Worm (Caenorhabditis elegans) whole organism, L1 larva: Measurements from ENCODE around the gene nlp-58.

Source experiments
- Y116A8C.19 ChIP-seq: sonication (generic microtip); optimal IDR thresholded peaks from 2 replicates; lab custom pipeline; 2016; ENCODE audit warnings: missing compliant biosample characterization, missing genetic modification characterization, borderline replicate concordance
- aha-1 ChIP-seq: fragments of 150-350 bp; optimal IDR thresholded peaks from 2 replicates; lab custom pipeline; 2014; ENCODE audit warnings: missing biosample characterization, missing genetic modification characterization
- alr-1 ChIP-seq: fragments of 200-800 bp; sonication (Bioruptor generic); optimal IDR thresholded peaks from 2 replicates; lab custom pipeline; 2018; ENCODE audit warnings: borderline replicate concordance, mild to moderate bottlenecking, missing genetic modification characterization, missing compliant biosample characterization
- blmp-1 ChIP-seq: fragments of 150-350 bp; optimal IDR thresholded peaks from 2 replicates; lab custom pipeline; 2014; ENCODE audit warnings: missing biosample characterization, missing genetic modification characterization
- ceh-63 ChIP-seq: fragments of 200-800 bp; sonication (Bioruptor generic); optimal IDR thresholded peaks from 2 replicates; lab custom pipeline; 2018; ENCODE audit warnings: mild to moderate bottlenecking, missing genetic modification characterization, missing compliant biosample characterization
- ceh-82 ChIP-seq, 3 experiments: fragments of 150-350 bp in 1 of 3; sonication (generic microtip) in 2 of 3; optimal IDR thresholded peaks; 2 replicates each; lab custom pipeline; 2014 to 2017; ENCODE audit warnings: missing biosample characterization in 3 of 3, missing genetic modification characterization in 3 of 3
- ceh-88 ChIP-seq: fragments of 200-800 bp; sonication (Bioruptor generic); IDR thresholded peaks from 2 replicates; pipeline ENCODE4 v1.3.6; 2022; ENCODE audit warnings: missing genetic modification characterization, missing compliant biosample characterization
- ceh-90 ChIP-seq: sonication (generic microtip); optimal IDR thresholded peaks from 2 replicates; lab custom pipeline; 2016; ENCODE audit warnings: missing genetic modification characterization, missing compliant biosample characterization
- ces-1 ChIP-seq: fragments of 150-350 bp; optimal IDR thresholded peaks from 2 replicates; lab custom pipeline; 2014; ENCODE audit warnings: missing biosample characterization, missing genetic modification reagents, missing genetic modification characterization
- dpl-1 ChIP-seq, 3 experiments: fragments of 150-350 bp in 2 of 3; sonication (generic microtip) in 1 of 3; optimal IDR thresholded peaks; 2 replicates each; lab custom pipeline; 2014 to 2017; ENCODE audit warnings: missing biosample characterization in 3 of 3, missing genetic modification characterization in 3 of 3, missing genetic modification reagents in 3 of 3
- dsc-1 ChIP-seq: sonication (generic microtip); optimal IDR thresholded peaks from 2 replicates; lab custom pipeline; 2016; ENCODE audit warnings: mild to moderate bottlenecking, missing genetic modification characterization, missing compliant biosample characterization
- efl-1 ChIP-seq, 4 experiments: fragments of 150-350 bp; optimal IDR thresholded peaks in 3 of 4; peaks in 1 of 4; 1 replicate in 1 of 4; 2 replicates in 3 of 4; lab custom pipeline; 2014; ENCODE audit warnings: missing biosample characterization in 2 of 4, missing genetic modification characterization in 2 of 4, missing genetic modification reagents in 2 of 4
- egl-13 ChIP-seq: sonication (generic microtip); optimal IDR thresholded peaks from 2 replicates; lab custom pipeline; 2016; ENCODE audit warnings: missing genotype, missing genetic modification reagents, missing genetic modification characterization, missing compliant biosample characterization
- ets-5 ChIP-seq: fragments of 200-800 bp; sonication (Bioruptor generic); IDR thresholded peaks from 2 replicates; pipeline ENCODE4 v1.3.6; 2022; ENCODE audit warnings: missing genetic modification characterization, missing compliant biosample characterization
- fkh-10 ChIP-seq: sonication (generic microtip); optimal IDR thresholded peaks from 2 replicates; lab custom pipeline; 2017; ENCODE audit warnings: missing biosample characterization, missing genetic modification reagents, missing genetic modification characterization
- fkh-8 ChIP-seq: sonication (generic microtip); optimal IDR thresholded peaks from 2 replicates; lab custom pipeline; 2016; ENCODE audit warnings: mild to moderate bottlenecking, missing genetic modification characterization, missing compliant biosample characterization
- grh-1 ChIP-seq: fragments of 200-800 bp; sonication (Bioruptor generic); IDR thresholded peaks from 2 replicates; pipeline ENCODE4 v1.3.6; 2022; ENCODE audit warnings: missing genetic modification reagents, missing genetic modification characterization, missing compliant biosample characterization
- hlh-4 ChIP-seq: sonication (generic microtip); optimal IDR thresholded peaks from 2 replicates; lab custom pipeline; 2016; ENCODE audit warnings: mild to moderate bottlenecking, missing genetic modification characterization, missing compliant biosample characterization
- lin-14 ChIP-seq: fragments of 200-800 bp; sonication (Bioruptor generic); optimal IDR thresholded peaks from 2 replicates; lab custom pipeline; 2018; ENCODE audit warnings: mild to moderate bottlenecking, missing genetic modification characterization, moderate library complexity, missing compliant biosample characterization
- lin-35 ChIP-seq, 2 experiments: fragments of 150-350 bp; optimal IDR thresholded peaks; 2 replicates each; lab custom pipeline; 2014; ENCODE audit warnings: missing biosample characterization in 2 of 2, missing genetic modification characterization in 2 of 2, missing genetic modification reagents in 2 of 2
- lin-39 ChIP-seq: fragments of 150-350 bp; optimal IDR thresholded peaks from 2 replicates; lab custom pipeline; 2014; ENCODE audit warnings: missing biosample characterization, missing genetic modification reagents, missing genetic modification characterization
- lsy-2 ChIP-seq, 2 experiments: fragments of 150-350 bp; optimal IDR thresholded peaks; 2 replicates each; lab custom pipeline; 2014; ENCODE audit warnings: missing biosample characterization in 2 of 2, missing genetic modification characterization in 2 of 2
- mef-2 ChIP-seq: fragments of 150-350 bp; optimal IDR thresholded peaks from 2 replicates; lab custom pipeline; 2014; ENCODE audit warnings: missing biosample characterization, missing genetic modification characterization
- mep-1 ChIP-seq: fragments of 150-350 bp; optimal IDR thresholded peaks from 2 replicates; lab custom pipeline; 2014; ENCODE audit warnings: missing biosample characterization, missing genetic modification characterization
- nhr-19 ChIP-seq: fragments of 200-800 bp; sonication (Bioruptor generic); conservative IDR thresholded peaks from 2 replicates; pipeline ENCODE4 v1.3.6; 2022; ENCODE audit warnings: missing genetic modification characterization, missing compliant biosample characterization
- nhr-20 ChIP-seq: sonication (generic microtip); optimal IDR thresholded peaks from 2 replicates; lab custom pipeline; 2016; ENCODE audit warnings: mild to moderate bottlenecking, missing genetic modification characterization, missing compliant biosample characterization
- nhr-28 ChIP-seq: fragments of 150-350 bp; optimal IDR thresholded peaks from 2 replicates; lab custom pipeline; 2014; ENCODE audit warnings: missing biosample characterization, missing genetic modification characterization
- nhr-71 ChIP-seq: sonication (generic microtip); optimal IDR thresholded peaks from 2 replicates; lab custom pipeline; 2016; ENCODE audit warnings: mild to moderate bottlenecking, missing genetic modification characterization, moderate library complexity, missing compliant biosample characterization
- nhr-77 ChIP-seq: fragments of 150-350 bp; optimal IDR thresholded peaks from 2 replicates; lab custom pipeline; 2014; ENCODE audit warnings: missing biosample characterization, missing genetic modification characterization
- nhr-84 ChIP-seq: sonication (generic microtip); optimal IDR thresholded peaks from 2 replicates; lab custom pipeline; 2017; ENCODE audit warnings: missing biosample characterization, missing genetic modification characterization
- nhr-85 ChIP-seq: sonication (generic microtip); peaks from one replicate; lab custom pipeline; 2016; ENCODE audit warnings: missing genetic modification characterization, inconsistent platforms, missing compliant biosample characterization
- nhr-90 ChIP-seq: sonication (generic microtip); optimal IDR thresholded peaks from 2 replicates; lab custom pipeline; 2016; ENCODE audit warnings: mild to moderate bottlenecking, missing genetic modification characterization, missing compliant biosample characterization; ENCODE audit not compliant: poor library complexity
- pax-3 ChIP-seq: fragments of 200-800 bp; sonication (Bioruptor generic); optimal IDR thresholded peaks from 2 replicates; lab custom pipeline; 2018; ENCODE audit warnings: mild to moderate bottlenecking, missing genetic modification characterization, moderate library complexity, missing compliant biosample characterization
- rnt-1 ChIP-seq: sonication (generic microtip); optimal IDR thresholded peaks from 2 replicates; lab custom pipeline; 2016; ENCODE audit warnings: mild to moderate bottlenecking, missing genetic modification characterization, moderate library complexity, missing compliant biosample characterization
- snu-23 ChIP-seq: sonication (generic microtip); optimal IDR thresholded peaks from 2 replicates; lab custom pipeline; 2016; ENCODE audit warnings: missing genetic modification characterization, missing compliant biosample characterization
- sox-4 ChIP-seq: sonication (generic microtip); optimal IDR thresholded peaks from 2 replicates; lab custom pipeline; 2016; ENCODE audit warnings: missing genetic modification characterization, missing compliant biosample characterization
- sup-37 ChIP-seq: fragments of 200-800 bp; sonication (Bioruptor generic); optimal IDR thresholded peaks from 2 replicates; lab custom pipeline; 2018; ENCODE audit warnings: mild to moderate bottlenecking, missing genetic modification characterization, missing compliant biosample characterization
- swsn-7 ChIP-seq: sonication (generic microtip); optimal IDR thresholded peaks from 2 replicates; lab custom pipeline; 2016; ENCODE audit warnings: missing genetic modification characterization, missing compliant biosample characterization
- tbx-2 ChIP-seq: sonication (generic microtip); optimal IDR thresholded peaks from 2 replicates; lab custom pipeline; 2016; ENCODE audit warnings: missing genetic modification characterization, missing compliant biosample characterization
- unc-30 ChIP-seq: sonication (generic microtip); optimal IDR thresholded peaks from 2 replicates; lab custom pipeline; 2017; ENCODE audit warnings: missing biosample characterization, missing genetic modification characterization
- unc-86 ChIP-seq: sonication (generic microtip); optimal IDR thresholded peaks from 2 replicates; lab custom pipeline; 2016; ENCODE audit warnings: missing genetic modification characterization, missing compliant biosample characterization
- unc-98 ChIP-seq: fragments of 200-800 bp; sonication (Bioruptor generic); IDR thresholded peaks from 2 replicates; pipeline ENCODE4 v1.3.6; 2022; ENCODE audit warnings: missing genetic modification characterization, missing compliant biosample characterization
- xbp-1 ChIP-seq: sonication (generic microtip); optimal IDR thresholded peaks from 2 replicates; lab custom pipeline; 2016; ENCODE audit warnings: missing genetic modification characterization, missing compliant biosample characterization
- zip-4 ChIP-seq: fragments of 200-800 bp; sonication (Bioruptor generic); optimal IDR thresholded peaks from 2 replicates; lab custom pipeline; 2018; ENCODE audit warnings: mild to moderate bottlenecking, missing genetic modification characterization, moderate library complexity, missing compliant biosample characterization
- ztf-11 ChIP-seq, 2 experiments: sonication (generic microtip); optimal IDR thresholded peaks; 2 replicates each; lab custom pipeline; 2016 to 2017; ENCODE audit warnings: missing genetic modification characterization in 2 of 2, missing biosample characterization in 1 of 2, missing compliant biosample characterization in 1 of 2

nlp-58 gene

DNA sequence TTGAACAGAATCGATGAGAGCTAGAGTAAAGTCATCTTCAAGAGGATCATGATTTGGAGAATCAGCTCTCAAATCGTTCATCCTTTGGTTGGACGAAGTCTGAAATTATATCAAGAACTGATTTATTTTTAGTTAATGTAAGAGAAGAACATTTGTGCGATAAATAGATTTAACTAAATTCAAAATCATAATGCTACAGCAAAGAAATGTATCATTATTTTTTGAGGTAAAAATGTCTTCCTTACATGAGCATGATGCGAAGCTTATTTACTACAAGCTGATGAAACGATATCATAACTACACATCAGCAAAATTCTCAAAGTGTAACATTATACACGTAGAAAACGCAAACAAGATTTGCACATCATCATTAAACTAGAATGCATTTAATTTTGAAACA, 13.7 kb upstream of the nlp-58 start, which contains the start of gene madf-4:
TSS of gene madf-4 (minus strand) at position 101 of the 400 bp plus-strand sequence.
- TF ChIP-seq unc-30 (no peak), unc-86 (no peak), grh-1 (GFP tag; lab: Robert Waterston, UW) (no peak), blmp-1 (tag; lab: Kevin White, UChicago) (no peak)

DNA sequence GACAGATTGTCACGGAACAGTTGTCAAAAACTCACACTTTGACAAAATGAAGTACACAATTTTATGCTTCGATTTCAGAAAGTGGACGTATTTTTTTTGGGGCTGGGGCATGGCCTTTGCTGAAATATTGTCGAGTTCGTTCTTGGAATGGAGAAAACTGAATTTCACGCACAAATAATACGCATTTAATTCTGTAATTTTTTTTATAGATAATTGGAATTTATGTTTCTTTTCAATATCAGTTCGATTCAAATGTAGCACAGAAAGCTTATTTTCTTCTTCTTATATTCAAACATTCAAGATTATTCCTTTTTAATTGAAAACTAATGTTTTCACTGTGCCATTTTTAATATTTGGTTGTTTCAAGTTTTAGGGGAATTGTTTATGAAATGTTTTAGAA, 11.6 kb upstream of the nlp-58 start, which contains the start of gene T07C12.10:
TSS of gene T07C12.10 (minus strand) at position 101 of the 400 bp plus-strand sequence.
- TF ChIP-seq pax-3 (tag; lab: Kevin White, UChicago) (no peak), zip-4 (no peak), alr-1 (no peak), rnt-1 (tag; lab: Kevin White, UChicago) (no peak), dsc-1 (tag; lab: Kevin White, UChicago) (no peak)

DNA sequence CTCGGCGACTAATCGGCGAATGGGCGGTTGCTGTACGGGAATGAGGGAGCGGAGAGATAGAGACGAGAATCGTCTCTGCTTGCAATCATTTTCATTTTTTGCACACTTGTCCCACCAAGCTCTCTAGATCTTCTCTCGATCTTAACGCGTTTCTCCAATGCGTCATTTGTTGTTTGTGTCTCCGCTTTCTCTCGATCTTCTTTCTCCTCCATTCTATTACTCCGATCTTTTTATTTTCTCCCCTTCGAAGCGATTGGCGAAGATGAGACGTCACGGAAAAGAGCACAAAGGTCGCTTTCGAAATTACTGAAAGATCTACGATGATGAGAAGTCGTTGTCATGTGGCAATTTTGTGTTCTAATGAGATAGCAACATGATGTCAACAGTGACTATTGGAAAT, 9.9 kb upstream of the nlp-58 start:
- no peak for TF ChIP-seq ets-5 (GFP tag; lab: Robert Waterston, UW)
- no peak for TF ChIP-seq ztf-11 (tag; optimal IDR thresholded peaks at IDR 0.05; lab: Kevin White, UChicago)
- TF ChIP-seq zip-4: no peak
- no peak for TF ChIP-seq ces-1
- peak; percentile 29 for TF ChIP-seq mep-1 (tag; lab: Kevin White, UChicago)
- no peak for TF ChIP-seq ceh-63 (GFP tag; lab: Kevin White, UChicago)
- no peak for TF ChIP-seq unc-98 (GFP tag; lab: Robert Waterston, UW)
- TF ChIP-seq dpl-1 (GFP tag; optimal IDR thresholded peaks at IDR 0.05; lab: Kevin White, UChicago): no peak
- peak; percentile 46 for TF ChIP-seq nhr-19
- peak; percentile 8 for TF ChIP-seq nhr-77
- TF ChIP-seq nhr-20: peak; percentile 49
- TF ChIP-seq lin-14 (GFP tag; lab: Kevin White, UChicago): peak; percentile 75
- no peak for TF ChIP-seq lin-35 (GFP tag; optimal IDR thresholded peaks at IDR 0.05; lab: Kevin White, UChicago)
- peak; percentile 72 for TF ChIP-seq rnt-1 (tag; lab: Kevin White, UChicago)
- no peak for TF ChIP-seq hlh-4 (tag; lab: Kevin White, UChicago)
- TF ChIP-seq Y116A8C.19 (tag; lab: Kevin White, UChicago): no peak
- no peak for TF ChIP-seq egl-13 (tag; lab: Kevin White, UChicago)
- TF ChIP-seq efl-1 (optimal IDR thresholded peaks at IDR 0.05; lab: Kevin White, UChicago): peak in 1 of 2 experiments; percentile 19
- TF ChIP-seq efl-1 (GFP tag; optimal IDR thresholded peaks at IDR 0.05 in 1 of 2; lab: Kevin White, UChicago): no peak
- TF ChIP-seq nhr-90 (tag; lab: Kevin White, UChicago): no peak
- TF ChIP-seq alr-1: no peak
- no peak for TF ChIP-seq sox-4 (tag; lab: Kevin White, UChicago)
- TF ChIP-seq pax-3 (tag; lab: Kevin White, UChicago): no peak
- TF ChIP-seq fkh-8 (tag; lab: Kevin White, UChicago): no peak
- no peak for TF ChIP-seq lin-39
- no peak for TF ChIP-seq fkh-10 (GFP tag; lab: Kevin White, UChicago)
- TF ChIP-seq ceh-88 (GFP tag; lab: Robert Waterston, UW): no peak
- TF ChIP-seq lsy-2 (tag; optimal IDR thresholded peaks at IDR 0.05; lab: Kevin White, UChicago): peak; percentile 24 to 48
- peak; percentile 36 for TF ChIP-seq dsc-1 (tag; lab: Kevin White, UChicago)
- TF ChIP-seq nhr-71 (tag; lab: Kevin White, UChicago): peak; percentile 77
- TF ChIP-seq mef-2 (tag; lab: Kevin White, UChicago): no peak
- TF ChIP-seq snu-23: peak; percentile 50
- no peak for TF ChIP-seq aha-1 (tag; lab: Kevin White, UChicago)
- no peak for TF ChIP-seq ceh-82 (tag; optimal IDR thresholded peaks at IDR 0.05; lab: Kevin White, UChicago)
- TF ChIP-seq ceh-90 (tag; lab: Kevin White, UChicago): no peak
- TF ChIP-seq nhr-85 (tag; lab: Kevin White, UChicago): no peak
- TF ChIP-seq sup-37: no peak
- TF ChIP-seq xbp-1 (tag; lab: Kevin White, UChicago): peak; percentile 2
- TF ChIP-seq nhr-28 (tag; lab: Kevin White, UChicago): no peak
- peak; percentile 56 for TF ChIP-seq tbx-2
- no peak for TF ChIP-seq nhr-84 (tag; lab: Kevin White, UChicago)
- no peak for TF ChIP-seq unc-30
- no peak for TF ChIP-seq swsn-7 (tag; lab: Kevin White, UChicago)
